Worm (Caenorhabditis elegans) whole organism, young adult: ENCODE data around the gene D2096.9.

Source experiments
- akir-1 ChIP-seq: fragments of 200-800 bp; sonication (Bioruptor generic); optimal IDR thresholded peaks from 2 replicates; lab custom pipeline; 2018; ENCODE audit warnings: mild to moderate bottlenecking, missing genetic modification characterization, moderate library complexity, missing compliant biosample characterization
- ama-1 ChIP-seq, 3 experiments: fragments of 150-350 bp in 1 of 3; sonication (generic microtip) in 2 of 3; optimal IDR thresholded peaks; 2 replicates each; lab custom pipeline; 2014 to 2018; ENCODE audit warnings: missing biosample characterization in 2 of 3, missing genetic modification characterization in 2 of 3, missing genetic modification reagents in 2 of 3
- attf-6 ChIP-seq: fragments of 200-800 bp; sonication (Bioruptor generic); IDR thresholded peaks from 2 replicates; pipeline ENCODE4 v1.3.6; 2022; ENCODE audit warnings: missing genetic modification reagents, missing genetic modification characterization, missing compliant biosample characterization
- ets-4 ChIP-seq: fragments of 200-800 bp; sonication (Bioruptor generic); optimal IDR thresholded peaks from 2 replicates; lab custom pipeline; 2018; ENCODE audit warnings: mild to moderate bottlenecking, missing genetic modification characterization, missing compliant biosample characterization
- hlh-26 ChIP-seq: fragments of 200-800 bp; sonication (Bioruptor generic); conservative IDR thresholded peaks from 2 replicates; pipeline ENCODE4 v1.3.6; 2022; ENCODE audit warnings: missing genetic modification reagents, missing genetic modification characterization, missing compliant biosample characterization
- mel-28 ChIP-seq: sonication (generic microtip); optimal IDR thresholded peaks from 2 replicates; lab custom pipeline; 2016; ENCODE audit warnings: borderline replicate concordance, mild to moderate bottlenecking, missing genetic modification characterization, missing compliant biosample characterization
- mes-4 ChIP-seq: sonication (generic microtip); optimal IDR thresholded peaks from 2 replicates; lab custom pipeline; 2016; ENCODE audit warnings: missing genotype, missing genetic modification characterization, missing compliant biosample characterization
- nhr-120 ChIP-seq: fragments of 200-800 bp; sonication (Bioruptor generic); IDR thresholded peaks from 2 replicates; pipeline ENCODE4 v1.3.6; 2022; ENCODE audit warnings: missing genetic modification characterization, missing compliant biosample characterization
- nhr-80 ChIP-seq: sonication (generic microtip); optimal IDR thresholded peaks from 2 replicates; lab custom pipeline; 2016; ENCODE audit warnings: missing genetic modification characterization, missing compliant biosample characterization

DNA sequence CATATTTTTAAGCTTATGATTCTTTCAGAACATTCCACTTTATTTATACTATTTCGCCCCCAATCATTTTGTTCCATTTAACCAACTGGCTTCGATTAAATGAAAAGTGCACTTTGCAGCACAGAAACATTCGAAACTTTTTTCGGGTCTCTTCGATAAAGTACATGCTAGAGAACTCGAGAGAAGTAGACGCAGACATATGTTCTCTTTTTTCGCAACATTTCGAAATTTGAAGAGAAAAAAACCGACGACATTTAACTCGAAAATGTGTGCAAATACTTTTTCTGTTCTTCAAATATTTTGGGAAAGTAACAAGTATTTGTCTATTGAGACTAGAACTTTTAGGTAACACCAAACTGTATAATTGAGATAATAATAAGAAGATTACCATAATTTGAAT lies 5.7 kb downstream of the D2096.9 start:
- TF ChIP-seq ets-4 (GFP tag; lab: Kevin White, UChicago) (no peak), nhr-120 (GFP tag; lab: Robert Waterston, UW) (no peak), mes-4 (tag; lab: Kevin White, UChicago) (no peak), attf-6 (GFP tag; lab: Robert Waterston, UW) (no peak), hlh-26 (no peak), akir-1 (no peak), ama-1 (optimal IDR thresholded peaks at IDR 0.05; lab: Kevin White, UChicago) (no peak), ama-1 (GFP tag; optimal IDR thresholded peaks at IDR 0.05; lab: Kevin White, UChicago) (no peak), mel-28 (no peak), nhr-80 (tag; lab: Kevin White, UChicago) (peak; percentile 26)
